Worm (Caenorhabditis elegans) whole organism, L2 larva: Measurements from ENCODE around the gene tomm-70.

Source experiments
- fos-1 ChIP-seq: fragments of 150-350 bp; optimal IDR thresholded peaks from 2 replicates; lab custom pipeline; 2014; ENCODE audit warnings: missing biosample characterization, missing genetic modification characterization
- nhr-10 ChIP-seq: sonication (generic microtip); optimal IDR thresholded peaks from 2 replicates; lab custom pipeline; 2017; ENCODE audit warnings: missing biosample characterization, missing genetic modification characterization
- nhr-12 ChIP-seq: fragments of 150-350 bp; optimal IDR thresholded peaks from 2 replicates; lab custom pipeline; 2014; ENCODE audit warnings: missing biosample characterization, missing genetic modification characterization
- nhr-237 ChIP-seq: fragments of 150-350 bp; optimal IDR thresholded peaks from 2 replicates; lab custom pipeline; 2014; ENCODE audit warnings: missing biosample characterization, missing genetic modification characterization
- nhr-25 ChIP-seq: fragments of 150-350 bp; sonication (generic microtip); optimal IDR thresholded peaks from 3 replicates; lab custom pipeline; 2014; ENCODE audit warnings: missing biosample characterization, missing genetic modification characterization
- sma-3 ChIP-seq: sonication (generic microtip); optimal IDR thresholded peaks from 2 replicates; lab custom pipeline; 2016; ENCODE audit warnings: missing genetic modification reagents, missing genetic modification characterization, missing compliant biosample characterization
- snpc-4 ChIP-seq: fragments of 150-350 bp; optimal IDR thresholded peaks from 2 replicates; lab custom pipeline; 2014; ENCODE audit warnings: missing biosample characterization, missing genetic modification characterization
- unc-62 ChIP-seq: fragments of 150-350 bp; optimal IDR thresholded peaks from 2 replicates; lab custom pipeline; 2014; ENCODE audit warnings: missing biosample characterization, missing genetic modification reagents, missing genetic modification characterization

ce11 chrIII:8754682-8755081 lies at the start of gene tomm-70:
- TF ChIP-seq nhr-12 (tag; lab: Kevin White, UChicago) (no peak), unc-62 (GFP tag; lab: Kevin White, UChicago) (no peak), sma-3 (GFP tag; lab: Kevin White, UChicago) (no peak), nhr-237 (no peak), nhr-10 (tag; lab: Kevin White, UChicago) (no peak), fos-1 (tag; lab: Kevin White, UChicago) (no peak), snpc-4 (no peak), nhr-25 (tag; lab: Kevin White, UChicago) (no peak)
